Worm (Caenorhabditis elegans) whole organism, L1 larva: ENCODE measurements around the gene R160.13.
"Not testable (repeated sequence)": the region's sequence is repeated elsewhere in the genome, so short reads cannot be mapped to it uniquely, and the experiment has no call there.

Experiments used
- aha-1 ChIP-seq: fragments of 150-350 bp; optimal IDR thresholded peaks from 2 replicates; lab custom pipeline; 2014; ENCODE audit warnings: missing biosample characterization, missing genetic modification characterization
- aly-2 ChIP-seq: fragments of 150-350 bp; optimal IDR thresholded peaks from 2 replicates; lab custom pipeline; 2014; ENCODE audit warnings: missing biosample characterization, missing genetic modification characterization
- ceh-90 ChIP-seq: sonication (generic microtip); optimal IDR thresholded peaks from 2 replicates; lab custom pipeline; 2016; ENCODE audit warnings: missing genetic modification characterization, missing compliant biosample characterization
- ces-1 ChIP-seq: fragments of 150-350 bp; optimal IDR thresholded peaks from 2 replicates; lab custom pipeline; 2014; ENCODE audit warnings: missing biosample characterization, missing genetic modification reagents, missing genetic modification characterization
- egl-13 ChIP-seq: sonication (generic microtip); optimal IDR thresholded peaks from 2 replicates; lab custom pipeline; 2016; ENCODE audit warnings: missing genotype, missing genetic modification reagents, missing genetic modification characterization, missing compliant biosample characterization
- fkh-4 ChIP-seq: sonication (generic microtip); optimal IDR thresholded peaks from 2 replicates; lab custom pipeline; 2016; ENCODE audit warnings: missing compliant biosample characterization, missing genetic modification characterization, borderline replicate concordance
- fkh-8 ChIP-seq: sonication (generic microtip); optimal IDR thresholded peaks from 2 replicates; lab custom pipeline; 2016; ENCODE audit warnings: mild to moderate bottlenecking, missing genetic modification characterization, missing compliant biosample characterization
- nhr-12 ChIP-seq: sonication (generic microtip); optimal IDR thresholded peaks from 2 replicates; lab custom pipeline; 2017; ENCODE audit warnings: missing biosample characterization, missing genetic modification characterization
- nhr-76 ChIP-seq: sonication (generic microtip); optimal IDR thresholded peaks from 2 replicates; lab custom pipeline; 2017; ENCODE audit warnings: missing biosample characterization, missing genetic modification characterization
- nhr-77 ChIP-seq: fragments of 150-350 bp; optimal IDR thresholded peaks from 2 replicates; lab custom pipeline; 2014; ENCODE audit warnings: missing biosample characterization, missing genetic modification characterization
- sox-4 ChIP-seq: sonication (generic microtip); optimal IDR thresholded peaks from 2 replicates; lab custom pipeline; 2016; ENCODE audit warnings: missing genetic modification characterization, missing compliant biosample characterization
- ztf-4 ChIP-seq: fragments of 150-350 bp; optimal IDR thresholded peaks from 2 replicates; lab custom pipeline; 2014; ENCODE audit warnings: missing biosample characterization, missing genetic modification characterization

DNA sequence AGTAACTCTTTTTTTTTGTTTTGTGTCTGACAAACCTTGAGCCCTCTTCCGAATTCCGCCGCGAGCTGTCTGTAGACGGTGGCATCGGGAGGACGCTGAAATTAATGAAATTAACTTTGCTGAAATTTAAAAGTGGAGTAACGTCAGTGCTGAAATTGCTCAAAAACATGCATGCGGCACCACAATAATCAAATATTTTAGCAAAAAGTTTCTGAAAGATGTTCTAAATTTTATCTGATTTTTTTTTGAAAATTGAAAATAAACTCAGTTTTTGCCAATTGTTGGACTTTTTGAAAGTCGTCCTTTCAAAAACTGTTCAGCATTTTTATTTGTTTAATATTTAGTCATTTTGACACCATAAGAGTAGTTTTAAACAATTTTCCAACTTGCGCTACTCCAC, 35.4 kb downstream of the R160.13 start, which contains the start of gene cst-2:
- not testable (repeated sequence) for TF ChIP-seq fkh-4 (tag; lab: Kevin White, UChicago); nhr-12 (tag; lab: Kevin White, UChicago); egl-13; aly-2 (tag; lab: Kevin White, UChicago); nhr-77; ztf-4 (tag; lab: Kevin White, UChicago); sox-4; aha-1 (tag; lab: Kevin White, UChicago); ceh-90 (tag; lab: Kevin White, UChicago); fkh-8 (tag; lab: Kevin White, UChicago); nhr-76; ces-1 (GFP tag; lab: Kevin White, UChicago)
